Worm (Caenorhabditis elegans) whole organism, L4/young adult: ENCODE data around the gene chil-22.

Source experiments
- W03F9.2 ChIP-seq: fragments of 150-350 bp; optimal IDR thresholded peaks from 2 replicates; lab custom pipeline; 2014; ENCODE audit warnings: missing biosample characterization, missing genetic modification characterization
- dao-5 ChIP-seq: sonication (generic microtip); optimal IDR thresholded peaks from 2 replicates; lab custom pipeline; 2016; ENCODE audit warnings: missing genotype, missing genetic modification characterization, moderate library complexity, missing compliant biosample characterization
- him-1 ChIP-seq: sonication (generic microtip); optimal IDR thresholded peaks from 2 replicates; lab custom pipeline; 2016; ENCODE audit warnings: missing genotype, missing genetic modification reagents, missing genetic modification characterization, missing compliant biosample characterization

DNA sequence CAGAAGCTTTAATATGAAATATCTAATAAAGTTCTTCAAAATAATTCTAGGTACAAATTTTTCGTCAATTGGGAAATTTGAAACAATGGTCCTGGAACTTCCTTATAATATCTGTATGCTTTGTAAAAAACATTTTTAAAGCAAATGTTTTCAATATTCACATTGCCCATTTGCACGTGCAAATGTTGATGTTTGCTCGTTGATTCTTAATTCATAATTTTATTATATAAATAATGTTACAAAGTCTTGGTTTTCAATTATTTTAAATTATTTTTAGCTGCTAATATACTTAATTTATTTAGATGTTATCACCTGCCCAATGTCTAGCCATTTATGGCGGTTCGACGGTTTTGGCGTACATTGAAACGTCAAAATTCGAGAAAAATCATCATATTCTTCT, 44.0 kb downstream of the chil-22 start, which contains the start of gene M176.11:
- TF ChIP-seq him-1 (tag; lab: Kevin White, UChicago) (no peak), dao-5 (tag; lab: Kevin White, UChicago) (no peak), W03F9.2 (tag; lab: Kevin White, UChicago) (no peak)
